Worm (Caenorhabditis elegans) whole organism, L4/young adult: ENCODE results near the gene C16C8.7.

Experiments used
- W03F9.2 ChIP-seq: fragments of 150-350 bp; optimal IDR thresholded peaks from 2 replicates; lab custom pipeline; 2014; ENCODE audit warnings: missing biosample characterization, missing genetic modification characterization
- dao-5 ChIP-seq: sonication (generic microtip); optimal IDR thresholded peaks from 2 replicates; lab custom pipeline; 2016; ENCODE audit warnings: missing genotype, missing genetic modification characterization, moderate library complexity, missing compliant biosample characterization
- him-1 ChIP-seq: sonication (generic microtip); optimal IDR thresholded peaks from 2 replicates; lab custom pipeline; 2016; ENCODE audit warnings: missing genotype, missing genetic modification reagents, missing genetic modification characterization, missing compliant biosample characterization

- TF ChIP-seq W03F9.2 (tag; lab: Kevin White, UChicago): no peak
- TF ChIP-seq him-1 (tag; lab: Kevin White, UChicago): no peak
- no peak for TF ChIP-seq dao-5 (tag; lab: Kevin White, UChicago)
Observed at ce11 chrII:3482231-3482630, 22.3 kb upstream of the C16C8.7 start, which contains the start of gene smu-2.
